Worm (Caenorhabditis elegans) whole organism, midembryonic: ENCODE measurements around the gene laf-1.

Experiments used
- T22C8.4 ChIP-seq: fragments of 200-800 bp; sonication (Bioruptor generic); IDR thresholded peaks from 2 replicates; pipeline ENCODE4 v1.3.6; 2022; ENCODE audit warnings: missing genetic modification characterization, missing compliant biosample characterization
- cog-1 ChIP-seq: sonication (generic microtip); optimal IDR thresholded peaks from 2 replicates; lab custom pipeline; 2016; ENCODE audit warnings: missing genetic modification characterization, missing compliant biosample characterization
- med-1 ChIP-seq: sonication (generic microtip); optimal IDR thresholded peaks from 2 replicates; lab custom pipeline; 2017; ENCODE audit warnings: missing genetic modification characterization, mild to moderate bottlenecking, missing compliant biosample characterization, antibody characterized with exemption, missing genetic modification reagents; ENCODE audit not compliant: insufficient read depth
- tab-1 ChIP-seq: fragments of 200-800 bp; sonication (Bioruptor generic); IDR thresholded peaks from 2 replicates; pipeline ENCODE4 v1.3.6; 2022; ENCODE audit warnings: missing genetic modification characterization, missing compliant biosample characterization
- ztf-23 ChIP-seq: fragments of 200-800 bp; sonication (Bioruptor generic); IDR thresholded peaks from 2 replicates; pipeline ENCODE4 v1.3.6; 2022; ENCODE audit warnings: missing genetic modification reagents, missing genetic modification characterization, missing compliant biosample characterization

DNA sequence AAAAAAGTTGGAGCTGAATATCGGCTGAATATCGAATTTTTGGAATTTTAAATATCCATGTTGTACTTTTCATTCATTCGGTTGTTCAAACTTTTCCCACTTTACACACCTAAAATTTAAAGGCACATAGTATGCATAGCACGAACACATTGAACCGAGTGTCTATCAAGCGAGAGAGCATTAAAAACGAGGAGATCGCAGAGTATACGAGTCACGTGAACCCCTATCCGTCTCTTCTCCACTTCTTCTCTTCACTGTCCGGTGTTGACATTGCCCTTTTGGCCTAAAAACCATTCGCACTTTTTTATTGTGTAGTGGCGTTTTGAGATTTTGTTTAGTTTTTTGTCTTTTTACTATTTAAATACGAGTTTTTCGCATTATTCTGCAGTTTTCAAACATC lies 25.6 kb upstream of the laf-1 start:
- TF ChIP-seq cog-1 (tag; lab: Kevin White, UChicago) (no peak), med-1 (GFP tag; lab: Kevin White, UChicago) (no peak), tab-1 (GFP tag; lab: Robert Waterston, UW) (no peak), ztf-23 (GFP tag; lab: Robert Waterston, UW) (no peak), T22C8.4 (no peak)
